Worm (Caenorhabditis elegans) whole organism, late embryonic: Measurements from ENCODE around the gene pals-27.

Source experiments
- ama-1 ChIP-seq: fragments of 150-350 bp; optimal IDR thresholded peaks from 2 replicates; lab custom pipeline; 2014
- ceh-34 ChIP-seq: sonication (generic microtip); optimal IDR thresholded peaks from 2 replicates; lab custom pipeline; 2016; ENCODE audit warnings: mild to moderate bottlenecking, missing genetic modification characterization, missing compliant biosample characterization
- dve-1 ChIP-seq: sonication (generic microtip); optimal IDR thresholded peaks from 2 replicates; lab custom pipeline; 2017; ENCODE audit warnings: antibody characterized with exemption, mild to moderate bottlenecking, missing genetic modification characterization, missing compliant biosample characterization
- eyg-1 ChIP-seq: sonication (generic microtip); optimal IDR thresholded peaks from 2 replicates; lab custom pipeline; 2016; ENCODE audit warnings: missing genotype, missing genetic modification characterization, missing compliant biosample characterization
- fkh-6 ChIP-seq: sonication (generic microtip); optimal IDR thresholded peaks from 2 replicates; lab custom pipeline; 2016; ENCODE audit warnings: missing genetic modification characterization, missing compliant biosample characterization
- gmeb-2 ChIP-seq: sonication (generic microtip); optimal IDR thresholded peaks from 2 replicates; lab custom pipeline; 2016; ENCODE audit warnings: missing genetic modification characterization, inconsistent platforms, missing compliant biosample characterization
- hlh-13 ChIP-seq: fragments of 200-800 bp; sonication (Bioruptor generic); optimal IDR thresholded peaks from 2 replicates; lab custom pipeline; 2018; ENCODE audit warnings: mild to moderate bottlenecking, missing genetic modification characterization, missing compliant biosample characterization
- hlh-30 ChIP-seq: sonication (generic microtip); optimal IDR thresholded peaks from 2 replicates; lab custom pipeline; 2017; ENCODE audit warnings: antibody characterized with exemption, missing genetic modification characterization, missing compliant biosample characterization; ENCODE audit not compliant: insufficient read depth
- madf-2 ChIP-seq: sonication (generic microtip); optimal IDR thresholded peaks from 2 replicates; lab custom pipeline; 2017; ENCODE audit warnings: missing genetic modification characterization, missing compliant biosample characterization
- nfya-1 ChIP-seq: sonication (generic microtip); optimal IDR thresholded peaks from 2 replicates; lab custom pipeline; 2017; ENCODE audit warnings: missing genetic modification characterization, mild to moderate bottlenecking, missing compliant biosample characterization, antibody characterized with exemption, moderate library complexity
- nhr-11 ChIP-seq: fragments of 150-350 bp; optimal IDR thresholded peaks from 2 replicates; lab custom pipeline; 2014; ENCODE audit warnings: missing biosample characterization, missing genetic modification characterization
- pag-3 ChIP-seq: sonication (generic microtip); optimal IDR thresholded peaks from 2 replicates; lab custom pipeline; 2016; ENCODE audit warnings: missing compliant biosample characterization, missing genetic modification characterization, borderline replicate concordance
- pqm-1 ChIP-seq: sonication (generic microtip); optimal IDR thresholded peaks from 2 replicates; lab custom pipeline; 2016; ENCODE audit warnings: missing genetic modification characterization, missing compliant biosample characterization
- unc-3 ChIP-seq, 2 experiments: fragments of 200-800 bp in 1 of 2; sonication (Bioruptor generic) in 1 of 2; sonication (generic microtip) in 1 of 2; conservative IDR thresholded peaks in 1 of 2; optimal IDR thresholded peaks in 1 of 2; 2 replicates each; pipeline versions ENCODE4 v1.3.6 to Lab custom; 2016 to 2022; ENCODE audit warnings: missing compliant biosample characterization in 2 of 2, missing genetic modification characterization in 2 of 2, missing genetic modification reagents in 1 of 2

- no peak for TF ChIP-seq hlh-30 (tag; lab: Kevin White, UChicago)
- no peak for TF ChIP-seq gmeb-2 (tag; lab: Kevin White, UChicago)
- no peak for TF ChIP-seq madf-2 (tag; lab: Kevin White, UChicago)
- no peak for TF ChIP-seq nhr-11 (tag; lab: Kevin White, UChicago)
- TF ChIP-seq pag-3 (tag; lab: Kevin White, UChicago) = no peak
- TF ChIP-seq nfya-1 (tag; lab: Kevin White, UChicago) = no peak
- TF ChIP-seq hlh-13 (GFP tag; lab: Kevin White, UChicago) = no peak
- no peak for TF ChIP-seq ceh-34 (tag; lab: Kevin White, UChicago)
- no peak for TF ChIP-seq fkh-6
- no peak for TF ChIP-seq pqm-1 (tag; lab: Kevin White, UChicago)
- TF ChIP-seq dve-1 (tag; lab: Kevin White, UChicago) = no peak
- TF ChIP-seq eyg-1 = no peak
- no peak for TF ChIP-seq unc-3 (GFP tag; conservative IDR thresholded peaks at IDR 0.05; lab: Robert Waterston, UW)
- no peak for TF ChIP-seq unc-3 (tag; optimal IDR thresholded peaks at IDR 0.05; lab: Kevin White, UChicago)
- no peak for TF ChIP-seq ama-1 (lab: Kevin White, UChicago)
Measured at ce11 chrIII:4372894-4373293, 8.5 kb upstream of the pals-27 start.
